Worm (Caenorhabditis elegans) whole organism, L2 larva: ENCODE measurements around the gene tre-4.

Experiments used
- C34F6.9 ChIP-seq: fragments of 150-350 bp; optimal IDR thresholded peaks from 2 replicates; lab custom pipeline; 2014; ENCODE audit warnings: missing biosample characterization, missing genetic modification characterization
- F13H6.1 ChIP-seq: sonication (generic microtip); optimal IDR thresholded peaks from 2 replicates; lab custom pipeline; 2016; ENCODE audit warnings: missing genetic modification characterization, missing compliant biosample characterization
- R02D3.7 ChIP-seq: fragments of 150-350 bp; optimal IDR thresholded peaks from 2 replicates; lab custom pipeline; 2014; ENCODE audit warnings: missing biosample characterization, missing genetic modification characterization
- ZK546.5 ChIP-seq: sonication (generic microtip); optimal IDR thresholded peaks from 2 replicates; lab custom pipeline; 2017; ENCODE audit warnings: missing biosample characterization, missing genetic modification characterization
- alr-1 ChIP-seq: fragments of 150-350 bp; optimal IDR thresholded peaks from 2 replicates; lab custom pipeline; 2014; ENCODE audit warnings: missing biosample characterization, missing genetic modification characterization
- aly-2 ChIP-seq: fragments of 150-350 bp; optimal IDR thresholded peaks from 2 replicates; lab custom pipeline; 2014; ENCODE audit warnings: missing biosample characterization, missing genetic modification characterization
- ama-1 ChIP-seq: fragments of 150-350 bp; optimal IDR thresholded peaks from 2 replicates; lab custom pipeline; 2018; ENCODE audit warnings: inconsistent platforms
- blmp-1 ChIP-seq: sonication (generic microtip); optimal IDR thresholded peaks from 2 replicates; lab custom pipeline; 2017; ENCODE audit warnings: missing genetic modification characterization, mild to moderate bottlenecking, missing compliant biosample characterization, antibody characterized with exemption, moderate library complexity; ENCODE audit not compliant: insufficient read depth
- crh-2 ChIP-seq: sonication (generic microtip); optimal IDR thresholded peaks from 2 replicates; lab custom pipeline; 2017; ENCODE audit warnings: missing biosample characterization, missing genetic modification characterization
- egl-27 ChIP-seq: sonication (generic microtip); optimal IDR thresholded peaks from 3 replicates; lab custom pipeline; 2017; ENCODE audit warnings: missing biosample characterization, missing genetic modification reagents, missing genetic modification characterization
- lin-11 ChIP-seq: fragments of 150-350 bp; sonication (generic microtip); optimal IDR thresholded peaks from 2 replicates; lab custom pipeline; 2014; ENCODE audit warnings: missing biosample characterization, missing genetic modification characterization, inconsistent platforms, mixed read lengths
- lin-13 ChIP-seq: fragments of 150-350 bp; optimal IDR thresholded peaks from 2 replicates; lab custom pipeline; 2014; ENCODE audit warnings: missing biosample characterization, missing genetic modification reagents, missing genetic modification characterization
- lin-39 ChIP-seq: fragments of 150-350 bp; optimal IDR thresholded peaks from 2 replicates; lab custom pipeline; 2014; ENCODE audit warnings: missing biosample characterization, missing genetic modification reagents, missing genetic modification characterization
- lsy-2 ChIP-seq, 2 experiments: fragments of 150-350 bp in 1 of 2; sonication (generic microtip) in 1 of 2; optimal IDR thresholded peaks; 2 replicates each; lab custom pipeline; 2014 to 2017; ENCODE audit warnings: missing biosample characterization in 2 of 2, missing genetic modification characterization in 2 of 2
- mab-5 ChIP-seq: fragments of 150-350 bp; optimal IDR thresholded peaks from 2 replicates; lab custom pipeline; 2014; ENCODE audit warnings: missing biosample characterization, missing genetic modification characterization
- mbf-1 ChIP-seq: sonication (generic microtip); optimal IDR thresholded peaks from 2 replicates; lab custom pipeline; 2017; ENCODE audit warnings: missing biosample characterization, missing genetic modification characterization
- mdl-1 ChIP-seq, 2 experiments: fragments of 150-350 bp in 1 of 2; sonication (generic microtip) in 1 of 2; optimal IDR thresholded peaks; 2 replicates each; lab custom pipeline; 2017; ENCODE audit warnings: missing biosample characterization in 2 of 2, missing genetic modification characterization in 2 of 2
- nhr-129 ChIP-seq: fragments of 150-350 bp; optimal IDR thresholded peaks from 2 replicates; lab custom pipeline; 2014; ENCODE audit warnings: missing biosample characterization, missing genetic modification characterization
- nhr-23 ChIP-seq: fragments of 150-350 bp; optimal IDR thresholded peaks from 2 replicates; lab custom pipeline; 2014; ENCODE audit warnings: missing biosample characterization, missing genetic modification reagents, missing genetic modification characterization
- nhr-6 ChIP-seq: fragments of 150-350 bp; optimal IDR thresholded peaks from 2 replicates; lab custom pipeline; 2014; ENCODE audit warnings: missing biosample characterization, missing genetic modification characterization
- nhr-77 ChIP-seq: fragments of 150-350 bp; optimal IDR thresholded peaks from 2 replicates; lab custom pipeline; 2014; ENCODE audit warnings: missing biosample characterization, missing genetic modification characterization
- peb-1 ChIP-seq: fragments of 150-350 bp; optimal IDR thresholded peaks from 2 replicates; lab custom pipeline; 2014; ENCODE audit warnings: missing biosample characterization, missing genetic modification characterization
- sem-4 ChIP-seq: fragments of 150-350 bp; optimal IDR thresholded peaks from 2 replicates; lab custom pipeline; 2014; ENCODE audit warnings: missing biosample characterization, missing genetic modification reagents, missing genetic modification characterization
- skn-1 ChIP-seq: sonication (generic microtip); optimal IDR thresholded peaks from 2 replicates; lab custom pipeline; 2017; ENCODE audit warnings: missing biosample characterization, missing genetic modification characterization
- sma-3 ChIP-seq: sonication (generic microtip); optimal IDR thresholded peaks from 2 replicates; lab custom pipeline; 2016; ENCODE audit warnings: missing genetic modification reagents, missing genetic modification characterization, missing compliant biosample characterization
- sma-9 ChIP-seq, 2 experiments: fragments of 150-350 bp in 1 of 2; sonication (generic microtip) in 1 of 2; optimal IDR thresholded peaks; 2 replicates each; lab custom pipeline; 2014 to 2016; ENCODE audit warnings: missing genetic modification characterization in 2 of 2, mild to moderate bottlenecking in 1 of 2, missing biosample characterization in 1 of 2, missing compliant biosample characterization in 1 of 2, missing genetic modification reagents in 1 of 2, moderate library complexity in 1 of 2
- snpc-4 ChIP-seq: fragments of 150-350 bp; optimal IDR thresholded peaks from 2 replicates; lab custom pipeline; 2014; ENCODE audit warnings: missing biosample characterization, missing genetic modification characterization
- unc-39 ChIP-seq: fragments of 150-350 bp; optimal IDR thresholded peaks from 2 replicates; lab custom pipeline; 2014; ENCODE audit warnings: missing biosample characterization, missing genetic modification characterization
- unc-55 ChIP-seq: fragments of 150-350 bp; sonication (generic microtip); optimal IDR thresholded peaks from 3 replicates; lab custom pipeline; 2014; ENCODE audit warnings: missing biosample characterization, missing genetic modification reagents, missing genetic modification characterization
- unc-62 ChIP-seq: fragments of 150-350 bp; optimal IDR thresholded peaks from 2 replicates; lab custom pipeline; 2014; ENCODE audit warnings: missing biosample characterization, missing genetic modification reagents, missing genetic modification characterization
- zag-1 ChIP-seq: fragments of 150-350 bp; optimal IDR thresholded peaks from 2 replicates; lab custom pipeline; 2014; ENCODE audit warnings: missing biosample characterization, missing genetic modification characterization
- ztf-1 ChIP-seq: fragments of 200-800 bp; sonication (Bioruptor generic); conservative IDR thresholded peaks from 2 replicates; pipeline ENCODE4 v1.3.6; 2022; ENCODE audit warnings: missing genetic modification characterization, missing compliant biosample characterization
- ztf-11 ChIP-seq: sonication (generic microtip); optimal IDR thresholded peaks from 2 replicates; lab custom pipeline; 2017; ENCODE audit warnings: missing biosample characterization, missing genetic modification characterization
- ztf-4 ChIP-seq: fragments of 150-350 bp; optimal IDR thresholded peaks from 2 replicates; lab custom pipeline; 2014; ENCODE audit warnings: missing biosample characterization, missing genetic modification characterization

The tre-4 gene

DNA sequence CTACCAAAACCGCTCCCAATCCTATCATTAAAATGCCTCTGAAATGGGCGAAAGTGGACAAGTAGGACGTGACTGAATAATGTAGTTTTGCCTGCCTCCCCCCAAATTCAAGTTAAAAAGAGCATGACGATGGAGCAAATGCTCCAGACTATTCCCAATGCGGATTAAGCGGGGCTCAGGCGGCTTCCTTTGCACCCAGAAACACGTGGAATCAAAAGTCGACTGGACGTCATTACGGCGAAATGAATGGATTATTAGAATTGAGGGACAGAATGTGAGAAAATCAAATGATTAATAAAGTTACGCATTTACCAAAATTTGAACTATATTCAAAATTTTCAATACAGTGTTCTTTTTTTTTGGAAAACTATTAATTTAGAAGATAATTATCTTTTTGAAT lies 28.0 kb downstream of the tre-4 start:
- TF ChIP-seq R02D3.7 = no peak
- no peak for TF ChIP-seq unc-55 (GFP tag; lab: Kevin White, UChicago)
- no peak for TF ChIP-seq unc-39 (tag; lab: Kevin White, UChicago)
- TF ChIP-seq lin-11 (tag; lab: Kevin White, UChicago) = no peak
- TF ChIP-seq crh-2 = peak; percentile 35
- TF ChIP-seq lsy-2 (tag; optimal IDR thresholded peaks at IDR 0.05; lab: Kevin White, UChicago) = peak in 1 of 2 experiments; percentile 6
- no peak for TF ChIP-seq ztf-4 (tag; lab: Kevin White, UChicago)
- no peak for TF ChIP-seq nhr-77 (tag; lab: Kevin White, UChicago)
- no peak for TF ChIP-seq aly-2 (tag; lab: Kevin White, UChicago)
- TF ChIP-seq unc-62 = no peak
- no peak for TF ChIP-seq nhr-6 (tag; lab: Kevin White, UChicago)
- TF ChIP-seq sma-9 (GFP tag; optimal IDR thresholded peaks at IDR 0.05; lab: Kevin White, UChicago) = no peak
- TF ChIP-seq sma-9 (tag; optimal IDR thresholded peaks at IDR 0.05; lab: Kevin White, UChicago) = no peak

DNA sequence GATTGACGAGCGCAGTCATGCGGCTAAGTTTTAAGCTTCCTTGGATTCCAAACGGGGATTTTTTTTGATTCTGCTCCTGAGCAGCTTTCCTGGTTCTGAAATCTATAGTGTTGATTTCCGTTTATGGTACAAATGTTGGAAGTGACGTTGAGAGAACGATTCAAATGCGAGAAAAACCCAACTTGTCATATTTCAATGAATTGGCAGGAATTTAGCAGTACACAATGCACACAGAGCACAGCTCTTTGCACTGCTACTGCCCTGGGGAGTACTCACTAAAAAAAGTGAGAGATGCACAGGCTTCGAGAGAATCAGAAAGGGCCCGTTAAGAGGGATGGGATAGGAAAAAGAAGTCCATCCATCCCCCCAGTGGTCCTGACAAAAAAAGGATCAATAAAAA lies 28.6 kb downstream of the tre-4 start, which contains the start of gene sad-1:
Gene sad-1 (minus strand): TSS at position 101 of the 400 bp plus-strand sequence.
- TF ChIP-seq C34F6.9 = peak; percentile 26
- TF ChIP-seq nhr-23 = no peak
- TF ChIP-seq mab-5 (tag; lab: Kevin White, UChicago) = no peak
- no peak for TF ChIP-seq ztf-1 (GFP tag; lab: Robert Waterston, UW)

DNA sequence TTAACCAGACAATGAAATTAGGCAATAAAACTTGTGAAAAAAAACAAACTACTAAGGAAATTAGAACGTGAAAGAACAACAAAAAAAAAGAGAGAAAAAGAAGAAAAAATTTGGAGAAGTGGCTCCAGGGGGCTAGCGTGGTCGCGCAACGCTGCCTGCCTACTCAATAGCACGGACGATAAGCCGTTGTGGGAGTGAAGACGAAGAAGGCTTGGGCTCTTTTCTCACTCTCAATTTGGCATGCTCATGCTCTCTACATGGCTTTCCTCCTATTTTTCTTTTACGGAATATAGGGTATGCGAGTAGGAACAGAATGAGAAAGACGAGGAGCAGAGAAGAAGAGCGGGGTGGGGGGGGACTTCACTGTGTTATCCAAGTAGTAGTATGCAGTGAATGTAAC lies 30.3 kb downstream of the tre-4 start:
- TF ChIP-seq mab-5 (tag; lab: Kevin White, UChicago) (peak; percentile 4), snpc-4 (no peak), ZK546.5 (tag; lab: Kevin White, UChicago) (no peak), peb-1 (no peak), nhr-129 (tag; lab: Kevin White, UChicago) (peak; percentile 53), sem-4 (peak; percentile 76), C34F6.9 (peak; percentile 78), lin-13 (GFP tag; lab: Kevin White, UChicago) (peak; percentile 39), zag-1 (tag; lab: Kevin White, UChicago) (peak; percentile 71), lin-11 (tag; lab: Kevin White, UChicago) (peak; percentile 49), lsy-2 (tag; optimal IDR thresholded peaks at IDR 0.05; lab: Kevin White, UChicago) (peak in 1 of 2 experiments; percentile 46), lin-39 (tag; lab: Kevin White, UChicago) (no peak), sma-9 (GFP tag; optimal IDR thresholded peaks at IDR 0.05; lab: Kevin White, UChicago) (peak; percentile 49), sma-9 (tag; optimal IDR thresholded peaks at IDR 0.05; lab: Kevin White, UChicago) (no peak), egl-27 (tag; lab: Kevin White, UChicago) (peak; percentile 21), unc-55 (GFP tag; lab: Kevin White, UChicago) (peak; percentile 70), crh-2 (peak; percentile 15), F13H6.1 (peak; percentile 45), mdl-1 (tag; optimal IDR thresholded peaks at IDR 0.05; lab: Kevin White, UChicago) (peak; percentile 6 to 35), R02D3.7 (no peak)
- TF ChIP-seq, all 48 proteins: peak for 14

DNA sequence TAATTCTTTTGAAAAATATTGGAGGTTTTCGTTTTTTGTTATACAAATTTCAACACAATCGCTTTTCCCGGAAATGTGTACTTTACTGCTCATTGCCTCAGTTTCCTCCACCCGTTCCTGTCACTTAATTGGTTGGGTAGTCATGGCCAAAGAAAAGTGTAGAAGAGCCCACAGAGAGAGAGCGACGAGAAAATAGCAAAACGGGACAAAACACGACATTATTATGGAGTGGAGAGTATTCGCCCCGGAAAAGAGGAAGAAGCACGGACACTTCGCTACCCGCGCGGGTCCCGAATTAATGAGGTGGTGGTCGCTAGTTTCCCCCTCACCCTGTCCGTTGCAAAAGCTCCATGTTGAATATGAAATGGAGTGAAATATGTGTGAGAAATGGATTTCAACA lies 31.9 kb downstream of the tre-4 start:
- no peak for TF ChIP-seq ama-1 (lab: Kevin White, UChicago)
- no peak for TF ChIP-seq unc-62
- TF ChIP-seq blmp-1 (tag; lab: Kevin White, UChicago) = no peak
- no peak for TF ChIP-seq lsy-2 (tag; optimal IDR thresholded peaks at IDR 0.05; lab: Kevin White, UChicago)
- TF ChIP-seq crh-2 = no peak
- TF ChIP-seq ztf-4 (tag; lab: Kevin White, UChicago) = no peak

DNA sequence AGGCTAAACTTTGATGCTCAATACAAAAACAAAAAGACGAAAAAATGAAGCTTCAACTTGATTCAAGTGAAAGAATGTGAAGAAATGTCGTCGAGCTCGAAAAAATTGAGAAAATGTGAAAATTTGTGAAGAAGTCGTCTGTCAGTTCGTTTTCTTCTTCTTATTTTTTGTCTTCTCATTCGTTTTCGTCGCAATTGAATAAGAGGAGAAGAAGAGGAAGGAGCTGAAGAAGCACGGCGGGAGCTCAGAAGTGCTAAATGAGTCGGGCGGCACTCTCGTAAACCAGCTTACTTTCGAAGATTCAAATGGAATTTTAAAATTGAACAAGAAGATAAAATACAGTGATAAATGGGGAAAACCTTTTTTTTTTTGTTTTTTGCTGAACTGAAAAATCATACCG lies 33.2 kb downstream of the tre-4 start:
- TF ChIP-seq lin-13 (GFP tag; lab: Kevin White, UChicago) (no peak), unc-62 (no peak), lin-11 (tag; lab: Kevin White, UChicago) (no peak), sma-3 (GFP tag; lab: Kevin White, UChicago) (no peak), skn-1 (tag; lab: Kevin White, UChicago) (no peak), unc-55 (GFP tag; lab: Kevin White, UChicago) (no peak), nhr-6 (tag; lab: Kevin White, UChicago) (no peak), alr-1 (tag; lab: Kevin White, UChicago) (no peak), ztf-11 (tag; lab: Kevin White, UChicago) (no peak), mbf-1 (no peak)
